Fruit fly (Drosophila melanogaster) whole organism, prepupa: Measurements from ENCODE around the gene Atat.
A peak's percentile ranks its signal among the peaks of the same experiment; 100 is the strongest.

ENCODE experiments used
- CG11902 ChIP-seq: fragments of 200-800 bp; sonication (Bioruptor generic); optimal IDR thresholded peaks from 3 replicates; lab custom pipeline; 2016; ENCODE audit warnings: missing biosample characterization, missing genetic modification characterization
- CG8319 ChIP-seq: fragments of 200-800 bp; sonication (Bioruptor generic); optimal IDR thresholded peaks from 3 replicates; lab custom pipeline; 2016; ENCODE audit warnings: missing biosample characterization, missing genetic modification characterization
- Eip93F ChIP-seq: fragments of 200-800 bp; sonication (Bioruptor generic); optimal IDR thresholded peaks from 2 replicates; lab custom pipeline; 2016; ENCODE audit warnings: missing biosample characterization, mild to moderate bottlenecking, missing genetic modification characterization
- Met ChIP-seq: fragments of 200-800 bp; sonication (Bioruptor generic); optimal IDR thresholded peaks from 3 replicates; lab custom pipeline; 2016; ENCODE audit warnings: missing biosample characterization, missing genetic modification characterization

DNA sequence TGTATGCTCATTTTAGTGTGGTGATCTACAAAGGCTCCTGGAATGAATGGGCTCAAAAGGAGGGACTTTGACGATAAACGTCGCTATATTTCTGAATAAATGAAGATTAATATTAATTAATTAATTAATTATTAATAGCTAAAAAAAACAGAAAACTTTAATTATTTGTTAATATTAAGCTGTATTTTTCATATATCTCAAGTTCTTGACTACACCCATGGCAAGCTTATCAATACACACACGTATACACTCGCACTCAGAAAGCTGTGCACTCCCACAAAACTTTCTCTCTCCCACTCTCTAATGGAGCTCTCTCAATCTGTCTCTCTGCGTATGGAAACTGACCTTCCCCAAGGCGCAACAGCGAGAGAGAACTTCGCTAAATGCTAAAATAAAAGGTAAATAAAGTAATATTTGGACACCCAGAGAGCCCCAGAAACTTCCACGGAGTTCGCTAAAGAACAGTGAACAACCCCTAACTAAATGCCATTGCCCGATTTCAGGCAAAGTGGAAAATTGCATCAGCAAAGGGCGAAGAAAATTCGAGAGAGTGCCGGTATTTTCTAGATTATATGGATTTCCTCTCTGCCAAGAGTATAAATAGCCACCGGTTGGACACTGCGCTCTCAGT lies 53.1 kb downstream of the Atat start:
- TF ChIP-seq Eip93F (GFP tag; lab: Kevin White, UChicago) (peak; percentile 25), CG11902 (GFP tag; lab: Kevin White, UChicago) (peak; percentile 39), CG8319 (GFP tag; lab: Kevin White, UChicago) (peak; percentile 46), Met (GFP tag; lab: Kevin White, UChicago) (peak; percentile 81)
